Fruit fly (Drosophila melanogaster): ENCODE results near the gene CG43232.

CG43232 gene

dm6 chr2L:6966309-6966708 lies 34.4 kb downstream of the CG43232 start:
- TF ChIP-seq CG8478 (optimal IDR thresholded peaks at IDR 0.05) = no peak
- peak; percentile 20; the same call in 1 of the 3 replicates for TF ChIP-seq row (GFP tag; IDR thresholded peaks at IDR 0.05)
- TF ChIP-seq CG5180 (GFP tag; optimal IDR thresholded peaks at IDR 0.05) = no peak
- no peak for TF ChIP-seq pho (GFP tag; optimal IDR thresholded peaks at IDR 0.05)
- peak; percentile 10 for TF ChIP-seq pzg (GFP tag; optimal IDR thresholded peaks at IDR 0.05)
- TF ChIP-seq z (GFP tag; IDR thresholded peaks at IDR 0.05) = no peak
- TF ChIP-seq CG34376 (GFP tag; optimal IDR thresholded peaks at IDR 0.05) = peak; percentile 9
- TF ChIP-seq CG6791 (GFP tag; IDR thresholded peaks at IDR 0.05; ENCODE audit: partially characterized antibody) = peak; percentile 68
- TF ChIP-seq sens (GFP tag) = peak; percentile 48
- TF ChIP-seq CG3281 (GFP tag; optimal IDR thresholded peaks at IDR 0.05) = no peak
- peak; percentile 7 for TF ChIP-seq nerfin-1 (tag; optimal IDR thresholded peaks at IDR 0.05)
- no peak for TF ChIP-seq knrl (GFP tag; IDR thresholded peaks at IDR 0.05; ENCODE audit: partially characterized antibody)
- peak; percentile 31; the same call in 1 of the 2 replicates for TF ChIP-seq MBD-R2 (GFP tag; IDR thresholded peaks at IDR 0.05)
- no peak for TF ChIP-seq Oli (tag; optimal IDR thresholded peaks at IDR 0.05)
- peak; percentile 43 for TF ChIP-seq MESR4 (GFP tag; optimal IDR thresholded peaks at IDR 0.05)
- peak; percentile 26; the same call in 1 of the 3 replicates for TF ChIP-seq CG34224 (GFP tag; IDR thresholded peaks at IDR 0.05; ENCODE audit: partially characterized antibody)
- no peak for TF ChIP-seq CG13775 (GFP tag; optimal IDR thresholded peaks at IDR 0.05)
- TF ChIP-seq dati (GFP tag; IDR thresholded peaks at IDR 0.05) = no peak
- TF ChIP-seq kay (GFP tag; optimal IDR thresholded peaks at IDR 0.05) = no peak
- TF ChIP-seq Nf-YC (tag; optimal IDR thresholded peaks at IDR 0.05) = peak; percentile 9
- TF ChIP-seq CG8924 (tag; optimal IDR thresholded peaks at IDR 0.05) = peak; percentile 20
- TF ChIP-seq CG9437 (GFP tag; optimal IDR thresholded peaks at IDR 0.05) = no peak
- peak; percentile 76 for TF ChIP-seq YL-1 (GFP tag; optimal IDR thresholded peaks at IDR 0.05)
- TF ChIP-seq odd (GFP tag; optimal IDR thresholded peaks at IDR 0.05) = no peak
- TF ChIP-seq Atf-2 (GFP tag; optimal IDR thresholded peaks at IDR 0.05) = no peak
- TF ChIP-seq CG13287 (GFP tag; IDR thresholded peaks at IDR 0.05; ENCODE audit: partially characterized antibody) = no peak
- peak; percentile 63 for TF ChIP-seq CG13894 (tag; optimal IDR thresholded peaks at IDR 0.05)
- TF ChIP-seq CG2202 (tag; optimal IDR thresholded peaks at IDR 0.05) = no peak
- peak; percentile 99 for TF ChIP-seq CG8290 (GFP tag; optimal IDR thresholded peaks at IDR 0.05)
- peak; percentile 30 to 87 for TF ChIP-seq CG8290 (tag; optimal IDR thresholded peaks at IDR 0.05)
- TF ChIP-seq CG2199 (GFP tag; IDR thresholded peaks at IDR 0.05) = 0 out of 3 replicates have a peak, but pooled peaks have one; percentile 54
- TF ChIP-seq dmrt11E (tag; optimal IDR thresholded peaks at IDR 0.05) = no peak
- no peak for TF ChIP-seq CG11723 (GFP tag; optimal IDR thresholded peaks at IDR 0.05)
- TF ChIP-seq nom (GFP tag; optimal IDR thresholded peaks at IDR 0.05) = peak; percentile 55
- no peak for TF ChIP-seq Atf3 (GFP tag; optimal IDR thresholded peaks at IDR 0.05)
- TF ChIP-seq CG13296 (GFP tag; optimal IDR thresholded peaks at IDR 0.05) = peak; percentile 9
- peak; percentile 85 for TF ChIP-seq ewg (GFP tag; optimal IDR thresholded peaks at IDR 0.05)
- TF ChIP-seq Med (GFP tag) = peak; percentile 43
- peak; percentile 5 for TF ChIP-seq sug (tag; optimal IDR thresholded peaks at IDR 0.05)
- peak; percentile 100 for TF ChIP-seq CG10431 (GFP tag; optimal IDR thresholded peaks at IDR 0.05)
- TF ChIP-seq CG6813 (GFP tag; optimal IDR thresholded peaks at IDR 0.05) = no peak
- TF ChIP-seq Atf6 (GFP tag; IDR thresholded peaks at IDR 0.05) = no peak
- TF ChIP-seq CG16815 (GFP tag; optimal IDR thresholded peaks at IDR 0.05) = no peak
- 0 out of 2 replicates have a peak, but pooled peaks have one; percentile 9 for TF ChIP-seq CG8765 (GFP tag; IDR thresholded peaks at IDR 0.05)
- TF ChIP-seq C15 (GFP tag; IDR thresholded peaks at IDR 0.05) = 0 out of 3 replicates have a peak, but pooled peaks have one; percentile 23
- peak; percentile 84 for TF ChIP-seq cg (GFP tag; optimal IDR thresholded peaks at IDR 0.05)
- no peak for TF ChIP-seq fru (optimal IDR thresholded peaks at IDR 0.05)
- TF ChIP-seq HmgD (GFP tag; optimal IDR thresholded peaks at IDR 0.05) = peak; percentile 2
- TF ChIP-seq Side (GFP tag; optimal IDR thresholded peaks at IDR 0.05) = no peak
- TF ChIP-seq CG32767 (GFP tag; IDR thresholded peaks at IDR 0.05) = peak; percentile 95
- no peak for TF ChIP-seq CG8359 (GFP tag; optimal IDR thresholded peaks at IDR 0.05; ENCODE audit: borderline replicate concordance)
